Worm (Caenorhabditis elegans): ENCODE results near the gene C09B9.85.

ce11 chrIV:4986246-4986645 is 39.3 kb downstream of the C09B9.85 start, which contains the start of gene clec-177:
- TF ChIP-seq W03F9.2 (tag; optimal IDR thresholded peaks at IDR 0.05) (no peak), dao-5 (tag; optimal IDR thresholded peaks at IDR 0.05) (no peak)

Measured in whole organism, L4/young adult.